Worm (Caenorhabditis elegans) whole organism, young adult: ENCODE measurements around the gene his-18.
"Not testable (repeated sequence)": the region's sequence is repeated elsewhere in the genome, so short reads cannot be mapped to it uniquely, and the experiment has no call there.

Experiments used
- B0019.2 ChIP-seq: fragments of 200-800 bp; sonication (Bioruptor generic); conservative IDR thresholded peaks from 2 replicates; pipeline ENCODE4 v1.3.6; 2022; ENCODE audit warnings: missing genetic modification reagents, missing genetic modification characterization, missing compliant biosample characterization
- B0336.3 ChIP-seq: fragments of 200-800 bp; sonication (Bioruptor generic); IDR thresholded peaks from 2 replicates; pipeline ENCODE4 v1.3.6; 2022; ENCODE audit warnings: missing genetic modification characterization, missing compliant biosample characterization
- C06A6.2 ChIP-seq: fragments of 200-800 bp; sonication (Bioruptor generic); conservative IDR thresholded peaks from 2 replicates; pipeline ENCODE4 v1.3.6; 2022; ENCODE audit warnings: missing genetic modification characterization, missing compliant biosample characterization
- F22D6.2 ChIP-seq: sonication (generic microtip); optimal IDR thresholded peaks from 2 replicates; lab custom pipeline; 2016; ENCODE audit warnings: mild to moderate bottlenecking, missing genetic modification characterization, missing compliant biosample characterization
- F39B2.1 ChIP-seq: fragments of 200-800 bp; sonication (Bioruptor generic); IDR thresholded peaks from 2 replicates; pipeline ENCODE4 v1.3.6; 2022; ENCODE audit warnings: missing genetic modification reagents, missing genetic modification characterization, missing compliant biosample characterization
- F55B11.4 ChIP-seq: sonication (generic microtip); optimal IDR thresholded peaks from 2 replicates; lab custom pipeline; 2016; ENCODE audit warnings: missing compliant biosample characterization, missing genetic modification characterization, borderline replicate concordance; ENCODE audit not compliant: insufficient read depth
- Y56A3A.18 ChIP-seq: fragments of 200-800 bp; sonication (Bioruptor generic); IDR thresholded peaks from 2 replicates; pipeline ENCODE4 v1.3.6; 2022; ENCODE audit warnings: missing genetic modification reagents, missing genetic modification characterization, missing compliant biosample characterization
- ZK185.1 ChIP-seq: sonication (generic microtip); optimal IDR thresholded peaks from 2 replicates; lab custom pipeline; 2016; ENCODE audit warnings: mild to moderate bottlenecking, missing genetic modification characterization, missing compliant biosample characterization; ENCODE audit not compliant: poor library complexity, severe bottlenecking
- atf-7 ChIP-seq: sonication (generic microtip); optimal IDR thresholded peaks from 2 replicates; lab custom pipeline; 2017; ENCODE audit warnings: mild to moderate bottlenecking, missing genetic modification characterization, missing compliant biosample characterization
- athp-1 ChIP-seq: sonication (generic microtip); optimal IDR thresholded peaks from 2 replicates; lab custom pipeline; 2017; ENCODE audit warnings: mild to moderate bottlenecking, missing genetic modification characterization, missing compliant biosample characterization
- ccch-3 ChIP-seq: fragments of 200-800 bp; sonication (Bioruptor generic); optimal IDR thresholded peaks from 2 replicates; lab custom pipeline; 2018; ENCODE audit warnings: mild to moderate bottlenecking, missing genetic modification characterization, missing compliant biosample characterization
- ceh-27 ChIP-seq: fragments of 200-800 bp; sonication (Bioruptor generic); optimal IDR thresholded peaks from 2 replicates; lab custom pipeline; 2018; ENCODE audit warnings: mild to moderate bottlenecking, missing genetic modification characterization, moderate library complexity, missing compliant biosample characterization
- ceh-40 ChIP-seq: fragments of 200-800 bp; sonication (Bioruptor generic); IDR thresholded peaks from 2 replicates; pipeline ENCODE4 v1.3.6; 2022; ENCODE audit warnings: missing genetic modification characterization, missing compliant biosample characterization
- chd-7 ChIP-seq: sonication (generic microtip); optimal IDR thresholded peaks from 2 replicates; lab custom pipeline; 2016; ENCODE audit warnings: mild to moderate bottlenecking, missing genetic modification characterization, moderate library complexity, missing compliant biosample characterization
- egl-44 ChIP-seq: fragments of 200-800 bp; sonication (Bioruptor generic); IDR thresholded peaks from 2 replicates; pipeline ENCODE4 v1.3.6; 2022; ENCODE audit warnings: missing genetic modification reagents, missing genetic modification characterization, missing compliant biosample characterization
- egrh-3 ChIP-seq: fragments of 200-800 bp; sonication (Bioruptor generic); IDR thresholded peaks from 2 replicates; pipeline ENCODE4 v1.3.6; 2022; ENCODE audit warnings: missing genetic modification reagents, missing genetic modification characterization, missing compliant biosample characterization
- ekl-4 ChIP-seq: fragments of 200-800 bp; sonication (Bioruptor generic); IDR thresholded peaks from 2 replicates; pipeline ENCODE4 v1.3.6; 2022; ENCODE audit warnings: missing genetic modification reagents, missing genetic modification characterization, missing compliant biosample characterization
- fkh-3 ChIP-seq: sonication (generic microtip); optimal IDR thresholded peaks from 2 replicates; lab custom pipeline; 2016; ENCODE audit warnings: mild to moderate bottlenecking, missing genetic modification characterization, missing compliant biosample characterization
- lin-54 ChIP-seq: fragments of 200-800 bp; sonication (Bioruptor generic); optimal IDR thresholded peaks from 2 replicates; lab custom pipeline; 2018; ENCODE audit warnings: mild to moderate bottlenecking, missing genetic modification characterization, missing compliant biosample characterization
- lir-1 ChIP-seq: fragments of 200-800 bp; sonication (Bioruptor generic); conservative IDR thresholded peaks from 2 replicates; pipeline ENCODE4 v1.3.6; 2022; ENCODE audit warnings: missing genetic modification reagents, missing genetic modification characterization, missing compliant biosample characterization
- lsy-27 ChIP-seq: sonication (generic microtip); optimal IDR thresholded peaks from 2 replicates; lab custom pipeline; 2017; ENCODE audit warnings: missing genetic modification characterization, mild to moderate bottlenecking, missing compliant biosample characterization, antibody characterized with exemption, missing genotype, borderline replicate concordance; ENCODE audit not compliant: insufficient read depth
- madf-3 ChIP-seq: fragments of 200-800 bp; sonication (Bioruptor generic); IDR thresholded peaks from 2 replicates; pipeline ENCODE4 v1.3.6; 2022; ENCODE audit warnings: missing genetic modification reagents, missing genetic modification characterization, missing compliant biosample characterization
- mcd-1 ChIP-seq: fragments of 200-800 bp; sonication (Bioruptor generic); IDR thresholded peaks from 2 replicates; pipeline ENCODE4 v1.3.6; 2022; ENCODE audit warnings: missing genetic modification reagents, missing genetic modification characterization, missing compliant biosample characterization
- mes-4 ChIP-seq: sonication (generic microtip); optimal IDR thresholded peaks from 2 replicates; lab custom pipeline; 2016; ENCODE audit warnings: missing genotype, missing genetic modification characterization, missing compliant biosample characterization
- nhr-27 ChIP-seq: fragments of 200-800 bp; sonication (Bioruptor generic); optimal IDR thresholded peaks from 2 replicates; lab custom pipeline; 2018; ENCODE audit warnings: mild to moderate bottlenecking, missing genetic modification characterization, moderate library complexity, missing compliant biosample characterization
- rcor-1 ChIP-seq: fragments of 200-800 bp; sonication (Bioruptor generic); IDR thresholded peaks from 2 replicates; pipeline ENCODE4 v1.3.6; 2022; ENCODE audit warnings: missing genetic modification reagents, missing genetic modification characterization, missing compliant biosample characterization
- rec-8 ChIP-seq, 2 experiments: sonication (generic microtip); optimal IDR thresholded peaks; 2 replicates each; lab custom pipeline; 2016; ENCODE audit warnings: mild to moderate bottlenecking in 2 of 2, missing genetic modification characterization in 2 of 2, missing genetic modification reagents in 2 of 2, missing genotype in 2 of 2, missing biosample characterization in 1 of 2, missing compliant biosample characterization in 1 of 2, moderate library complexity in 1 of 2
- tlf-1 ChIP-seq: fragments of 200-800 bp; sonication (Bioruptor generic); optimal IDR thresholded peaks from 2 replicates; lab custom pipeline; 2018; ENCODE audit warnings: mild to moderate bottlenecking, missing genetic modification characterization, missing compliant biosample characterization
- zfh-2 ChIP-seq: fragments of 200-800 bp; sonication (Bioruptor generic); conservative IDR thresholded peaks from 2 replicates; pipeline ENCODE4 v1.3.6; 2022; ENCODE audit warnings: missing genetic modification reagents, missing genetic modification characterization, missing compliant biosample characterization
- ztf-3 ChIP-seq: fragments of 200-800 bp; sonication (Bioruptor generic); optimal IDR thresholded peaks from 2 replicates; lab custom pipeline; 2018; ENCODE audit warnings: mild to moderate bottlenecking, missing genetic modification characterization, missing compliant biosample characterization

Gene his-18

ce11 chrV:8897942-8898419, at the start of gene his-18, which contains the start of gene his-17:
Gene his-18, plus strand, starts transcription at chrV:8898228.
Gene his-17, minus strand, starts transcription at chrV:8897992.
- 0 out of 2 replicates have a peak, but pooled peaks have one; percentile 32 for TF ChIP-seq C06A6.2 (GFP tag; lab: Robert Waterston, UW)
- TF ChIP-seq F39B2.1 (GFP tag; lab: Robert Waterston, UW), result peak; percentile 59; the same call in 1 of the 2 replicates

ce11 chrV:8861949-8862348, 36.1 kb upstream of the his-18 start, which contains the start of gene F07B7.12:
Gene F07B7.12, minus strand, starts transcription at chrV:8862049.
- TF ChIP-seq zfh-2 (GFP tag; lab: Robert Waterston, UW); madf-3 (GFP tag; lab: Robert Waterston, UW); atf-7 (tag; lab: Kevin White, UChicago): not testable (repeated sequence)

- TF ChIP-seq fkh-3 (tag; lab: Kevin White, UChicago) (no peak), rec-8 (tag; optimal IDR thresholded peaks at IDR 0.05; lab: Kevin White, UChicago) (no peak), lsy-27 (no peak), F55B11.4 (tag; lab: Kevin White, UChicago) (no peak), chd-7 (tag; lab: Kevin White, UChicago) (no peak), B0019.2 (GFP tag; lab: Robert Waterston, UW) (no peak), B0336.3 (GFP tag; lab: Robert Waterston, UW) (no peak), egrh-3 (no peak), egl-44 (GFP tag; lab: Robert Waterston, UW) (no peak), nhr-27 (tag; lab: Kevin White, UChicago) (no peak), mes-4 (tag; lab: Kevin White, UChicago) (no peak), rcor-1 (GFP tag; lab: Robert Waterston, UW) (no peak), lir-1 (GFP tag; lab: Robert Waterston, UW) (no peak), ztf-3 (no peak), athp-1 (no peak), Y56A3A.18 (GFP tag; lab: Robert Waterston, UW) (no peak)
Measured at ce11 chrV:8898756-8899155, 728 bp downstream of the his-18 start, which contains the start of gene frpr-13. Gene frpr-13, plus strand, starts transcription at chrV:8899056.

- no peak for TF ChIP-seq rec-8 (tag; optimal IDR thresholded peaks at IDR 0.05; lab: Kevin White, UChicago)
- no peak for TF ChIP-seq ekl-4 (GFP tag; lab: Robert Waterston, UW)
- no peak for TF ChIP-seq egrh-3
- no peak for TF ChIP-seq ZK185.1 (tag; lab: Kevin White, UChicago)
- TF ChIP-seq F22D6.2 (tag; lab: Kevin White, UChicago), result no peak
- no peak for TF ChIP-seq tlf-1 (GFP tag; lab: Kevin White, UChicago)
- no peak for TF ChIP-seq mcd-1 (GFP tag; lab: Robert Waterston, UW)
- no peak for TF ChIP-seq ccch-3 (GFP tag; lab: Kevin White, UChicago)
- TF ChIP-seq ceh-27 (GFP tag; lab: Kevin White, UChicago), result no peak
- no peak for TF ChIP-seq ceh-40 (GFP tag; lab: Robert Waterston, UW)
- TF ChIP-seq, all 124 proteins: peak for 0
Measured at ce11 chrV:8902697-8903096, 4.7 kb downstream of the his-18 start, which contains the start of gene frpr-12. Gene frpr-12, plus strand, starts transcription at chrV:8902997.

ce11 chrV:8903916-8904315, 5.9 kb downstream of the his-18 start:
- TF ChIP-seq F22D6.2 (tag; lab: Kevin White, UChicago), result no peak
- TF ChIP-seq lin-54 (GFP tag; lab: Kevin White, UChicago), result no peak
